Fruit fly (Drosophila melanogaster) whole organism, prepupa: ENCODE data around the gene CG6607.
A peak's percentile ranks its signal among the peaks of the same experiment; 100 is the strongest.

Experiments
- Blimp-1 ChIP-seq: fragments of 200-800 bp; sonication (Bioruptor generic); optimal IDR thresholded peaks from 3 replicates; lab custom pipeline; 2017; ENCODE audit warnings: missing biosample characterization, missing genetic modification characterization, mild to moderate bottlenecking, moderate library complexity, missing genetic modification reagents
- CG10631 ChIP-seq: fragments of 200-800 bp; sonication (Bioruptor generic); optimal IDR thresholded peaks from 2 replicates; lab custom pipeline; 2016; ENCODE audit warnings: missing biosample characterization, missing genetic modification characterization
- CG11294 ChIP-seq: fragments of 200-800 bp; sonication (Bioruptor generic); IDR thresholded peaks from 2 replicates; pipeline ENCODE4 v1.3.6; 2022; ENCODE audit warnings: missing biosample characterization, missing genetic modification characterization
- CG15336 ChIP-seq: fragments of 200-800 bp; sonication (Bioruptor generic); IDR thresholded peaks from 2 replicates; pipeline ENCODE4 v1.3.6; 2022; ENCODE audit warnings: missing biosample characterization, missing genetic modification characterization
- CG1621 ChIP-seq: fragments of 200-800 bp; sonication (Bioruptor generic); optimal IDR thresholded peaks from 3 replicates; lab custom pipeline; 2018; ENCODE audit warnings: missing biosample characterization, mild to moderate bottlenecking, missing genetic modification characterization
- CG31627 ChIP-seq: fragments of 200-800 bp; sonication (Bioruptor generic); optimal IDR thresholded peaks from 3 replicates; lab custom pipeline; 2016; ENCODE audit warnings: missing biosample characterization, missing genetic modification characterization
- CG34406 ChIP-seq: fragments of 200-800 bp; sonication (Bioruptor generic); optimal IDR thresholded peaks from 3 replicates; lab custom pipeline; 2016; ENCODE audit warnings: missing biosample characterization, missing genetic modification characterization
- CG6276 ChIP-seq: fragments of 200-800 bp; sonication (Bioruptor generic); optimal IDR thresholded peaks from 2 replicates; lab custom pipeline; 2017; ENCODE audit warnings: missing biosample characterization, mild to moderate bottlenecking, missing genetic modification characterization
- CG6854 ChIP-seq: fragments of 200-800 bp; sonication (Bioruptor generic); optimal IDR thresholded peaks from 2 replicates; lab custom pipeline; 2017; ENCODE audit warnings: missing biosample characterization, mild to moderate bottlenecking, missing genetic modification characterization
- CG7368 ChIP-seq: fragments of 200-800 bp; sonication (Bioruptor generic); optimal IDR thresholded peaks from 3 replicates; lab custom pipeline; 2016; ENCODE audit warnings: missing biosample characterization, missing genetic modification characterization
- CG8119 ChIP-seq: fragments of 200-800 bp; sonication (Bioruptor generic); IDR thresholded peaks from 3 replicates; pipeline ENCODE4 v1.3.6; 2022; ENCODE audit warnings: missing biosample characterization, missing genetic modification characterization
- CG8632 ChIP-seq: fragments of 200-800 bp; sonication (Bioruptor generic); optimal IDR thresholded peaks from 3 replicates; lab custom pipeline; 2016; ENCODE audit warnings: missing biosample characterization, missing genetic modification characterization
- Eip75B ChIP-seq: fragments of 200-800 bp; sonication (Bioruptor generic); optimal IDR thresholded peaks from 3 replicates; lab custom pipeline; 2016; ENCODE audit warnings: missing biosample characterization, missing genetic modification characterization
- Eip78C ChIP-seq: fragments of 200-800 bp; sonication (Bioruptor generic); peaks from one replicate; lab custom pipeline; 2016; ENCODE audit warnings: missing biosample characterization, missing genetic modification characterization
- Ets21C ChIP-seq: fragments of 200-800 bp; sonication (Bioruptor generic); optimal IDR thresholded peaks from 3 replicates; lab custom pipeline; 2016; ENCODE audit warnings: missing biosample characterization, missing genetic modification characterization
- Ets96B ChIP-seq: fragments of 200-800 bp; optimal IDR thresholded peaks from 2 replicates; lab custom pipeline; 2019; ENCODE audit warnings: missing biosample characterization, mild to moderate bottlenecking, missing genetic modification characterization, moderate library complexity
- Gug ChIP-seq: fragments of 200-800 bp; sonication (Bioruptor generic); IDR thresholded peaks from 2 replicates; pipeline ENCODE4 v1.3.6; 2022; ENCODE audit warnings: missing biosample characterization, missing genetic modification characterization
- Hr38 ChIP-seq: sonication (Bioruptor generic); optimal IDR thresholded peaks from 2 replicates; lab custom pipeline; 2016; ENCODE audit warnings: missing biosample characterization, missing genetic modification characterization
- Hr39 ChIP-seq: fragments of 200-800 bp; sonication (Bioruptor generic); optimal IDR thresholded peaks from 2 replicates; lab custom pipeline; 2016; ENCODE audit warnings: missing biosample characterization, missing genetic modification characterization
- Met ChIP-seq: fragments of 200-800 bp; sonication (Bioruptor generic); optimal IDR thresholded peaks from 3 replicates; lab custom pipeline; 2016; ENCODE audit warnings: missing biosample characterization, missing genetic modification characterization
- OdsH ChIP-seq: fragments of 200-800 bp; sonication (Bioruptor generic); optimal IDR thresholded peaks from 3 replicates; lab custom pipeline; 2016; ENCODE audit warnings: missing biosample characterization, missing genetic modification characterization
- Sox102F ChIP-seq: fragments of 200-800 bp; sonication (Bioruptor generic); optimal IDR thresholded peaks from 2 replicates; lab custom pipeline; 2016; ENCODE audit warnings: missing biosample characterization, mild to moderate bottlenecking, missing genetic modification characterization
- Sox14 ChIP-seq: fragments of 200-800 bp; sonication (Bioruptor generic); optimal IDR thresholded peaks from 3 replicates; lab custom pipeline; 2016; ENCODE audit warnings: missing biosample characterization, missing genetic modification characterization
- Sox15 ChIP-seq: fragments of 200-800 bp; sonication (Bioruptor generic); optimal IDR thresholded peaks from 3 replicates; lab custom pipeline; 2016; ENCODE audit warnings: missing biosample characterization, missing genetic modification characterization
- achi ChIP-seq: fragments of 200-800 bp; sonication (Bioruptor generic); optimal IDR thresholded peaks from 3 replicates; lab custom pipeline; 2016; ENCODE audit warnings: missing biosample characterization, missing genetic modification characterization
- eg ChIP-seq: fragments of 200-800 bp; sonication (Bioruptor generic); IDR thresholded peaks from 3 replicates; pipeline ENCODE4 v1.3.6; 2022; ENCODE audit warnings: missing biosample characterization, missing genetic modification characterization
- esn ChIP-seq: fragments of 200-800 bp; sonication (Bioruptor generic); optimal IDR thresholded peaks from 2 replicates; lab custom pipeline; 2016; ENCODE audit warnings: missing biosample characterization, mild to moderate bottlenecking, missing genetic modification characterization, moderate library complexity
- fd59A ChIP-seq: fragments of 200-800 bp; sonication (Bioruptor generic); optimal IDR thresholded peaks from 2 replicates; lab custom pipeline; 2017; ENCODE audit warnings: missing biosample characterization, mild to moderate bottlenecking, missing genetic modification characterization, missing genetic modification reagents
- fkh ChIP-seq: fragments of 200-800 bp; sonication (Bioruptor generic); optimal IDR thresholded peaks from 3 replicates; lab custom pipeline; 2017; ENCODE audit warnings: missing biosample characterization, mild to moderate bottlenecking, missing genetic modification characterization, moderate library complexity
- lz ChIP-seq: fragments of 200-800 bp; sonication (Bioruptor generic); optimal IDR thresholded peaks from 3 replicates; lab custom pipeline; 2016; ENCODE audit warnings: missing biosample characterization, missing genetic modification characterization
- net ChIP-seq: fragments of 200-800 bp; sonication (Bioruptor generic); optimal IDR thresholded peaks from 3 replicates; lab custom pipeline; 2016; ENCODE audit warnings: missing biosample characterization, missing genetic modification characterization
- pdm3 ChIP-seq: fragments of 200-800 bp; sonication (Bioruptor generic); optimal IDR thresholded peaks from 3 replicates; lab custom pipeline; 2016; ENCODE audit warnings: missing biosample characterization, missing genetic modification characterization
- salr ChIP-seq, 2 experiments: fragments of 200-800 bp; sonication (Bioruptor generic); optimal IDR thresholded peaks; 3 replicates each; lab custom pipeline; 2016 to 2018; ENCODE audit warnings: missing biosample characterization in 2 of 2, missing genetic modification characterization in 2 of 2, mild to moderate bottlenecking in 1 of 2
- spab ChIP-seq: fragments of 200-800 bp; sonication (Bioruptor generic); optimal IDR thresholded peaks from 2 replicates; lab custom pipeline; 2017; ENCODE audit warnings: missing biosample characterization, mild to moderate bottlenecking, missing genetic modification characterization, missing genetic modification reagents
- ss ChIP-seq, 2 experiments: fragments of 200-800 bp; sonication (Bioruptor generic); optimal IDR thresholded peaks; 2 replicates in 1 of 2; 3 replicates in 1 of 2; lab custom pipeline; 2017 to 2018; ENCODE audit warnings: mild to moderate bottlenecking in 2 of 2, missing biosample characterization in 2 of 2, missing genetic modification characterization in 2 of 2, moderate library complexity in 1 of 2
- topi ChIP-seq: fragments of 200-800 bp; sonication (Bioruptor generic); optimal IDR thresholded peaks from 3 replicates; lab custom pipeline; 2016; ENCODE audit warnings: missing biosample characterization, missing genetic modification characterization

The CG6607 gene

DNA sequence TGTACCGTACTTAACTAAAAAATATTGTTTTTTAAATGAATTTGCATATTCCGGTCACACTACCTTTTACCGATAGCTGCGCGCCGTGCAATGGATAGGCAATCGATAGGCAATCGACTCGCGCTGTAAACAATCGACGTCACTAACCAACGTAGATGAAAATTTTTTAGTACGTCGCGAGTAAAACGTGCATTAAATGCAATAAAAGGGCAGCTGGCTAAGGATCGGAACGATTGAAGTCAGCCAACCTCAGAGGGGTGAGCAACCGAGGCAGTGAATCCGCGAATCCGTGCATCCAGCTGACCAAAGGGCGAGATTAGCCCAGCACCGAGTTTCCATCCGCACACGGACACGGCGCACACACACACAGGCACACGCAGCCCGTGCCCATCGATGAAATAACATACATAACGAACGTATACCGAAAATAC, 9.7 kb upstream of the CG6607 start, which contains the start of gene Pp1alpha-96A (continued):
- TF ChIP-seq net (no peak), fkh (no peak), CG6276 (GFP tag; lab: Kevin White, UChicago) (no peak), pdm3 (no peak), Ets21C (no peak)

DNA sequence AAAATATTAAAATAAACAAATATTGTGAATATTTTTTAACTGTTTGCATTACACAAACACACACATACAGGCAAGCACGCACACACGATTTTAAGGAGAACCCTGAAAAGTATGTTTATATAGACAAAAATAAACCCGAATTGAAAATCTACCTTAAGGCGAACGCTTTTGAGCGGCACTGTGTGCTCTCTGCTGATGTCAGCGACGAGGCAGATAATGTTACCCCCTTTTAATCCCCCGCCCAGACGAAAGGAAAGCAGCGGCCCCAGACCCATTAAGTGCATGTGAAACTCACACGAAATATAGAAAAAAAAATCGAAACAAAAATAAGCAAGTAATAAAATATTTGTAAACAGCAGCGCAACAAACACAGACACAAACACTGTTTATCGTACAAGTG, 6.5 kb upstream of the CG6607 start:
- TF ChIP-seq Hr38 (no peak), CG11294 (no peak), lz (GFP tag; lab: Kevin White, UChicago) (no peak), Ets21C (no peak), CG6854 (no peak), Sox102F (GFP tag; lab: Kevin White, UChicago) (no peak), spab (GFP tag; lab: Kevin White, UChicago) (no peak), CG8632 (GFP tag; lab: Kevin White, UChicago) (no peak), Eip75B (GFP tag; lab: Kevin White, UChicago) (no peak), Met (no peak), CG31627 (GFP tag; lab: Kevin White, UChicago) (no peak), Eip78C (GFP tag; lab: Kevin White, UChicago) (no peak), Blimp-1 (no peak), achi (GFP tag; lab: Kevin White, UChicago) (no peak)

DNA sequence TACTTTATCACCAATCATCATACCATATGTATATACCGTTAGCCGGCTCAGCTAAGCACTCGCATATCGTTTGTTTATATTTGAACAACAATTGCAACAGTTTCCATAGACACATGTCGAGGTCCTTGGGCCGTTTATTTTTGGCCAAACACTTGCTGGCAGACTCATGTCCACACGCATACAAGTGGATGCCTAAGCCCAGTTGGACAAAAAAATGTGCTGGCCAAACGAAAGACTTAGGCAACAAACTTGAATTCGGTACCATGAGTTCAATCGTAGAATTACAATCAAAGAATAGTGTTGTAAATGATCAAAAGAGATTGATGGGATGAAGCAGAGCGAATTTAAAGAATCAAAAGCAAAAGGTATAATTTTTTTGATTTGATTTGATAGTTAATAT, 4.3 kb upstream of the CG6607 start, which contains the start of gene CG13622:
Gene CG13622, minus strand, starts transcription at position 101 of the 400 bp plus-strand sequence.
- TF ChIP-seq CG7368 (GFP tag; lab: Kevin White, UChicago) (no peak), salr (GFP tag; optimal IDR thresholded peaks at IDR 0.05; lab: Kevin White, UChicago) (no peak), CG8119 (GFP tag; lab: Robert Waterston, UW) (no peak), eg (GFP tag; lab: Robert Waterston, UW) (no peak), net (no peak), CG31627 (GFP tag; lab: Kevin White, UChicago) (no peak), CG10631 (GFP tag; lab: Kevin White, UChicago) (no peak), OdsH (no peak), Ets96B (tag; lab: Kevin White, UChicago) (no peak), pdm3 (no peak), topi (GFP tag; lab: Kevin White, UChicago) (no peak), ss (GFP tag; optimal IDR thresholded peaks at IDR 0.05; lab: Kevin White, UChicago) (no peak), CG15336 (no peak), CG1621 (tag; lab: Kevin White, UChicago) (no peak), Blimp-1 (no peak), CG8632 (GFP tag; lab: Kevin White, UChicago) (no peak), Sox15 (no peak)

DNA sequence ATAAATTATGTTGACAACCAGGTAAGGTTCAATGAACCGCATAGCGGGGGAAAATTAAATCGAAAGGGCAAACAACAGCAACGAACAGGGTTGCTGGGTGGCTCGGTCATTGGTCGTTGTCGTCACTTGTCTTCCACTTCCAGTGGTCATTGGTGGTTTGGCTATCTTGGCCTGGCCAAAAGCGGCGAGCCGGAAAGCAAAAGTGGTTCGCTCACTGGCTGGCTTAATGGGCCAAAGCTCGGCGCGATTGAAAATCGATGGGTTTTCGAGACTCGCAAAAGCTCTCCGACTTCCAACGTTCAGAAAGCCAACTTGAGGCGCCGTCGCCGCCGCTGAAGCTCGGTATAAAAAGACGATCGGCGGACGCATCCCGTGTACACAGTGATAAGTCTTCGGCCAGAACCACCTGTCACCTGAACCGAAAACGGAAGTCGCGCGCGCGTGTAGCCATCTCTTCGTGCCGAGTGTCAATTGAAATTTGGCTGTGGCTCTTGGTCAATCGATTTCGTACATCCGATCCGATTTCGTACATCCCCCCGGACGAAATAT, 3.3 kb upstream of the CG6607 start, which contains the start of gene Jhbp12:
Gene Jhbp12, plus strand, starts transcription at position 369 of the 549 bp plus-strand sequence.
- TF ChIP-seq Eip75B (GFP tag; lab: Kevin White, UChicago): no peak
- TF ChIP-seq Eip78C (GFP tag; lab: Kevin White, UChicago): peak; percentile 34
- peak; percentile 41 for TF ChIP-seq Blimp-1
- no peak for TF ChIP-seq CG10631 (GFP tag; lab: Kevin White, UChicago)
- no peak for TF ChIP-seq esn (GFP tag; lab: Kevin White, UChicago)
- TF ChIP-seq CG34406: no peak
- no peak for TF ChIP-seq Sox102F (GFP tag; lab: Kevin White, UChicago)
- TF ChIP-seq Hr39: no peak
- TF ChIP-seq Ets21C: no peak
- TF ChIP-seq Sox14 (GFP tag; lab: Kevin White, UChicago): no peak
- no peak for TF ChIP-seq fd59A
- no peak for TF ChIP-seq CG1621 (tag; lab: Kevin White, UChicago)
- TF ChIP-seq Gug (GFP tag; lab: Robert Waterston, UW): no peak
